Worm (Caenorhabditis elegans): Measurements from ENCODE around the gene C45G9.8.
A peak's percentile ranks its signal among the peaks of the same experiment; 100 is the strongest.

The C45G9.8 gene

ce11 chrIII:5071509-5071908, 18.1 kb upstream of the C45G9.8 start, which contains the start of gene C45G9.12:
C45G9.12 (minus strand) TSS chrIII:5071609.
- no peak for TF ChIP-seq lin-14 (GFP tag; optimal IDR thresholded peaks at IDR 0.05)
- TF ChIP-seq mab-9 (GFP tag; IDR thresholded peaks at IDR 0.05) = no peak
- no peak for TF ChIP-seq efl-1 (optimal IDR thresholded peaks at IDR 0.05)
- peak in 1 of 2 experiments; percentile 21 for TF ChIP-seq efl-1 (GFP tag; optimal IDR thresholded peaks at IDR 0.05 in 1 of 2)

- TF ChIP-seq grh-1 (GFP tag; IDR thresholded peaks at IDR 0.05) (peak; percentile 76), isw-1 (GFP tag; IDR thresholded peaks at IDR 0.05) (peak; percentile 62), mep-1 (tag; optimal IDR thresholded peaks at IDR 0.05) (peak; percentile 77), hpl-2 (GFP tag; optimal IDR thresholded peaks at IDR 0.05) (no peak), lsy-2 (tag; optimal IDR thresholded peaks at IDR 0.05) (peak; percentile 78 to 85), lin-13 (GFP tag; optimal IDR thresholded peaks at IDR 0.05) (peak; percentile 54), ztf-4 (tag; optimal IDR thresholded peaks at IDR 0.05) (no peak), nhr-237 (tag; optimal IDR thresholded peaks at IDR 0.05) (no peak), lin-14 (GFP tag; optimal IDR thresholded peaks at IDR 0.05) (peak; percentile 78), C34B4.2 (tag; optimal IDR thresholded peaks at IDR 0.05) (peak; percentile 16), ceh-8 (GFP tag; optimal IDR thresholded peaks at IDR 0.05) (peak; percentile 41), nhr-47 (tag; optimal IDR thresholded peaks at IDR 0.05) (peak; percentile 90), jun-1 (tag; optimal IDR thresholded peaks at IDR 0.05) (no peak), hlh-4 (tag; optimal IDR thresholded peaks at IDR 0.05) (peak; percentile 52), lin-39 (tag; optimal IDR thresholded peaks at IDR 0.05) (peak; percentile 48), aly-2 (tag; optimal IDR thresholded peaks at IDR 0.05) (peak; percentile 45), ets-5 (GFP tag; IDR thresholded peaks at IDR 0.05) (no peak), unc-62 (GFP tag; optimal IDR thresholded peaks at IDR 0.05) (no peak), mdl-1 (tag; optimal IDR thresholded peaks at IDR 0.05) (peak in 1 of 2 experiments; percentile 38), irx-1 (tag; optimal IDR thresholded peaks at IDR 0.05) (peak; percentile 95), fos-1 (tag; optimal IDR thresholded peaks at IDR 0.05) (peak; percentile 26), sup-37 (GFP tag; optimal IDR thresholded peaks at IDR 0.05) (peak; percentile 69), dsc-1 (tag; optimal IDR thresholded peaks at IDR 0.05) (peak; percentile 92), skn-1 (tag; optimal IDR thresholded peaks at IDR 0.05) (peak; percentile 19), tbx-2 (tag; optimal IDR thresholded peaks at IDR 0.05) (peak; percentile 90), xbp-1 (tag; optimal IDR thresholded peaks at IDR 0.05) (peak; percentile 85), pqm-1 (tag; optimal IDR thresholded peaks at IDR 0.05) (no peak), unc-30 (tag; optimal IDR thresholded peaks at IDR 0.05) (no peak), ces-1 (GFP tag; optimal IDR thresholded peaks at IDR 0.05) (no peak), egl-13 (tag; optimal IDR thresholded peaks at IDR 0.05) (peak; percentile 87), fkh-10 (GFP tag; optimal IDR thresholded peaks at IDR 0.05) (no peak), Y116A8C.19 (tag; optimal IDR thresholded peaks at IDR 0.05; ENCODE audit: borderline replicate concordance) (peak; percentile 79), efl-1 (optimal IDR thresholded peaks at IDR 0.05) (peak; percentile 79 to 94), efl-1 (GFP tag; optimal IDR thresholded peaks at IDR 0.05 in 1 of 2) (peak; percentile 94 to 99), nhr-77 (tag; optimal IDR thresholded peaks at IDR 0.05) (peak; percentile 15), unc-86 (tag; optimal IDR thresholded peaks at IDR 0.05) (peak; percentile 60), mef-2 (tag; optimal IDR thresholded peaks at IDR 0.05) (no peak), alr-1 (tag; optimal IDR thresholded peaks at IDR 0.05; ENCODE audit: borderline replicate concordance) (no peak), fkh-4 (tag; optimal IDR thresholded peaks at IDR 0.05; ENCODE audit: borderline replicate concordance) (peak; percentile 93), nhr-28 (tag; optimal IDR thresholded peaks at IDR 0.05) (no peak), ceh-88 (GFP tag; IDR thresholded peaks at IDR 0.05) (peak; percentile 40; the same call in 1 of the 2 replicates), unc-130 (tag; optimal IDR thresholded peaks at IDR 0.05) (peak; percentile 79), ceh-63 (GFP tag; optimal IDR thresholded peaks at IDR 0.05) (peak; percentile 79), ceh-82 (tag; optimal IDR thresholded peaks at IDR 0.05) (peak; percentile 47 to 52 (median 48)), nhr-85 (tag) (peak; percentile 95), pax-3 (tag; optimal IDR thresholded peaks at IDR 0.05) (peak; percentile 88), dpl-1 (GFP tag; optimal IDR thresholded peaks at IDR 0.05) (peak; percentile 89 to 94 (median 93)), lir-3 (tag; optimal IDR thresholded peaks at IDR 0.05; ENCODE audit: poor library complexity) (peak; percentile 95), snpc-4 (tag; optimal IDR thresholded peaks at IDR 0.05) (peak; percentile 63)
Observed at ce11 chrIII:5068675-5069233, 15.3 kb upstream of the C45G9.8 start, which contains the start of the genes C45G9.11 and C45G9.2. C45G9.11 (minus strand) TSS chrIII:5068725. C45G9.2 (plus strand) TSS chrIII:5069066.

Measured in whole organism, L1 larva.